Worm (Caenorhabditis elegans): ENCODE measurements around the gene ced-4.

DNA sequence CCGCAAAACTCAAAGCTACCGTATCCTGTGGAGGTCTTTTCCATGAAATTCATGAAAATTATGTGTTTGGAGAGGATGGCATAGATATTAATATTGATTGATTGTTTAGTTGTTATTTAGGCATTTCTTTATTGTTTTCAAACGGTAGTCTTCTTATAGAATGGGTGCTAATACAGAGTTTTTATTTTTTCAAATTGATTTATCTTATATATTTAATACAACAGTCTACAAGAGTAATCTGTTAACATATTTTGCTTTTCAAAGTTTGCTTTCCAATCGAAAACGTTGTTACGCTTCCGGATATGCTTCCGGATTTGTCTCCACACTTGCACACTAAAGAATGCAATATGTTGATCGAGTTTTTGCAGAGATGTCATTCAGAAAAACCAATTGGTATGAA lies 14.6 kb downstream of the ced-4 start, which contains the start of gene C35D10.17:
- TF ChIP-seq B0310.2 (tag; optimal IDR thresholded peaks at IDR 0.05) = no peak
- TF ChIP-seq flt-1 (GFP tag; IDR thresholded peaks at IDR 0.05) = no peak
- no peak for TF ChIP-seq aly-1 (tag; optimal IDR thresholded peaks at IDR 0.05)
- no peak for TF ChIP-seq sea-1 (GFP tag; conservative IDR thresholded peaks at IDR 0.05)
- TF ChIP-seq hmbx-1 (tag; optimal IDR thresholded peaks at IDR 0.05) = no peak
- TF ChIP-seq pes-1 (GFP tag; IDR thresholded peaks at IDR 0.05) = no peak
- no peak for TF ChIP-seq tra-4 (tag; optimal IDR thresholded peaks at IDR 0.05)
- TF ChIP-seq ama-1 (optimal IDR thresholded peaks at IDR 0.05) = no peak
- TF ChIP-seq tbx-11 (GFP tag; IDR thresholded peaks at IDR 0.05) = no peak
- TF ChIP-seq hnd-1 (tag; optimal IDR thresholded peaks at IDR 0.05) = no peak
- TF ChIP-seq ets-7 (tag; optimal IDR thresholded peaks at IDR 0.05) = no peak
- no peak for TF ChIP-seq ceh-13 (GFP tag; optimal IDR thresholded peaks at IDR 0.05)
- no peak for TF ChIP-seq scrt-1 (GFP tag; IDR thresholded peaks at IDR 0.05)
- no peak for TF ChIP-seq ceh-36 (tag; optimal IDR thresholded peaks at IDR 0.05)

Data from whole organism, early embryonic.